Worm (Caenorhabditis elegans) whole organism, L4 larva: ENCODE results near the gene F47B8.4.

ENCODE experiments used
- F49E8.2 ChIP-seq: sonication (generic microtip); optimal IDR thresholded peaks from 2 replicates; lab custom pipeline; 2016; ENCODE audit warnings: missing compliant biosample characterization, mild to moderate bottlenecking, missing genetic modification characterization, borderline replicate concordance
- T20F7.1 ChIP-seq: fragments of 200-800 bp; sonication (Bioruptor generic); optimal IDR thresholded peaks from 2 replicates; lab custom pipeline; 2018; ENCODE audit warnings: mild to moderate bottlenecking, missing genetic modification characterization, missing compliant biosample characterization
- T26A8.4 ChIP-seq: fragments of 200-800 bp; sonication (Bioruptor generic); IDR thresholded peaks from 2 replicates; pipeline ENCODE4 v1.3.6; 2022; ENCODE audit warnings: missing genetic modification characterization, missing compliant biosample characterization
- ZK546.5 ChIP-seq, 2 experiments: sonication (generic microtip); optimal IDR thresholded peaks; 2 replicates each; lab custom pipeline; 2017; ENCODE audit warnings: missing biosample characterization in 2 of 2, missing genetic modification characterization in 2 of 2
- aly-2 ChIP-seq: sonication (generic microtip); optimal IDR thresholded peaks from 2 replicates; lab custom pipeline; 2018; ENCODE audit warnings: missing biosample characterization, missing genetic modification characterization
- attf-4 ChIP-seq: sonication (generic microtip); optimal IDR thresholded peaks from 3 replicates; lab custom pipeline; 2017; ENCODE audit warnings: missing biosample characterization, missing genetic modification characterization
- ceh-28 ChIP-seq: fragments of 150-350 bp; optimal IDR thresholded peaks from 2 replicates; lab custom pipeline; 2014; ENCODE audit warnings: missing biosample characterization, missing genetic modification reagents, missing genetic modification characterization
- ceh-44 ChIP-seq: fragments of 200-800 bp; sonication (Bioruptor generic); IDR thresholded peaks from 2 replicates; pipeline ENCODE4 v1.3.6; 2022; ENCODE audit warnings: missing genetic modification reagents, missing genetic modification characterization, missing compliant biosample characterization
- lin-1 ChIP-seq: fragments of 200-800 bp; sonication (Bioruptor generic); IDR thresholded peaks from 2 replicates; pipeline ENCODE4 v1.3.6; 2022; ENCODE audit warnings: missing genetic modification reagents, missing genetic modification characterization, missing compliant biosample characterization
- lin-39 ChIP-seq: fragments of 150-350 bp; optimal IDR thresholded peaks from 2 replicates; lab custom pipeline; 2014; ENCODE audit warnings: missing biosample characterization, missing genetic modification reagents, missing genetic modification characterization
- nhr-28 ChIP-seq: fragments of 150-350 bp; optimal IDR thresholded peaks from 2 replicates; lab custom pipeline; 2014; ENCODE audit warnings: missing biosample characterization, missing genetic modification characterization
- nhr-76 ChIP-seq: fragments of 150-350 bp; optimal IDR thresholded peaks from 2 replicates; lab custom pipeline; 2014; ENCODE audit warnings: missing biosample characterization, missing genetic modification characterization
- snpc-4 ChIP-seq: fragments of 150-350 bp; optimal IDR thresholded peaks from 2 replicates; lab custom pipeline; 2014; ENCODE audit warnings: missing biosample characterization, missing genetic modification characterization
- tag-97 ChIP-seq: fragments of 200-800 bp; sonication (Bioruptor generic); IDR thresholded peaks from 2 replicates; pipeline ENCODE4 v1.3.6; 2022; ENCODE audit warnings: missing genetic modification characterization, missing compliant biosample characterization

ce11 chrV:14341672-14342071, 17.2 kb upstream of the F47B8.4 start, which contains the start of gene F47B8.10:
- TF ChIP-seq aly-2 (tag; lab: Kevin White, UChicago), result no peak
- TF ChIP-seq ceh-28, result no peak
- TF ChIP-seq ceh-44 (GFP tag; lab: Robert Waterston, UW), result no peak
- no peak for TF ChIP-seq tag-97 (GFP tag; lab: Robert Waterston, UW)
- TF ChIP-seq ZK546.5 (tag; optimal IDR thresholded peaks at IDR 0.05; lab: Kevin White, UChicago), result no peak
- TF ChIP-seq nhr-76 (tag; lab: Kevin White, UChicago), result no peak
- no peak for TF ChIP-seq lin-39 (tag; lab: Kevin White, UChicago)
- TF ChIP-seq lin-1 (GFP tag; lab: Robert Waterston, UW), result no peak
- no peak for TF ChIP-seq F49E8.2 (tag; lab: Kevin White, UChicago)
- no peak for TF ChIP-seq attf-4
- TF ChIP-seq T26A8.4 (GFP tag; lab: Robert Waterston, UW), result no peak
- no peak for TF ChIP-seq snpc-4 (tag; lab: Kevin White, UChicago)
- TF ChIP-seq nhr-28 (tag; lab: Kevin White, UChicago), result no peak
- TF ChIP-seq T20F7.1 (GFP tag; lab: Kevin White, UChicago), result no peak
